Worm (Caenorhabditis elegans): ENCODE measurements around the gene K02C4.2.
A peak's percentile ranks its signal among the peaks of the same experiment; 100 is the strongest.

DNA sequence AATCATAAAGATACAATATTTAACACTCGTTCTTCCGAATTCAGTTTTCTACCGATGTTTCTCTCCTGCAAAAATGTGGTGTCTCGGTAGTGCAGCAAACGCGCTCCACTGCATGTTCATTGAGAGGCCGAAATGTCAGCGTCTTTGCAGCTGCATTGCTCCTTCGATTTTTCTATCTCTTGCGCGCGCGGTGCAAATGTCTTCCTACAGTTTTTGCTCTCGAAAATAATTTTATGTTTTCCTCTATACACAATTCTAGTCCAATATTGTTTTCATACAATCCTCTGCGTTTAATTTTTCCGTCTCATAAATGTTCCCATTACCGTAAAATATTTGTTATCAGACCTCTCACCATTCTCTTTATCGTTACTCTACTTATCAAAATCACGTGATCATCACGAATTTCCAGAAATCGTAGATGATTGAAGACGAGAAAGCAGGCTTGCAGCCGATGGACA lies 13.2 kb upstream of the K02C4.2 start, which contains the start of gene ufd-2:
- no peak for TF ChIP-seq ztf-6 (GFP tag; IDR thresholded peaks at IDR 0.05)
- TF ChIP-seq let-526 (GFP tag; IDR thresholded peaks at IDR 0.05): no peak
- TF ChIP-seq K12H6.12 (tag; optimal IDR thresholded peaks at IDR 0.05): peak; percentile 46
- no peak for TF ChIP-seq ztf-28 (GFP tag; IDR thresholded peaks at IDR 0.05)
- TF ChIP-seq hmg-20 (GFP tag; IDR thresholded peaks at IDR 0.05): no peak
- TF ChIP-seq sdz-38 (tag; optimal IDR thresholded peaks at IDR 0.05): no peak
- no peak for TF ChIP-seq chd-7 (tag; optimal IDR thresholded peaks at IDR 0.05)
- TF ChIP-seq snpc-4 (GFP tag; optimal IDR thresholded peaks at IDR 0.05): no peak
- TF ChIP-seq snpc-4 (tag; optimal IDR thresholded peaks at IDR 0.05): peak in 2 of 4 experiments; percentile 22 to 25
- no peak for TF ChIP-seq ama-1 (optimal IDR thresholded peaks at IDR 0.05)
- TF ChIP-seq ama-1 (GFP tag; optimal IDR thresholded peaks at IDR 0.05): no peak

Measured in whole organism, young adult.